Fruit fly (Drosophila melanogaster) whole organism, wandering third instar larva: ENCODE measurements around the gene eIF2A.

Source experiments
- Abd-B ChIP-seq: fragments of >200 bp; optimal IDR thresholded peaks from 2 replicates; lab custom pipeline; 2017; ENCODE audit warnings: missing biosample characterization, missing genetic modification characterization
- CG32264 ChIP-seq: fragments of 200-800 bp; sonication (Bioruptor generic); optimal IDR thresholded peaks from 2 replicates; lab custom pipeline; 2016; ENCODE audit warnings: missing biosample characterization, missing genetic modification characterization
- CG9705 ChIP-seq: fragments of 200-800 bp; sonication (Bioruptor generic); optimal IDR thresholded peaks from 2 replicates; lab custom pipeline; 2018; ENCODE audit warnings: missing biosample characterization, mild to moderate bottlenecking, missing genetic modification characterization
- CrebA ChIP-seq: fragments of 200-800 bp; sonication (Bioruptor generic); optimal IDR thresholded peaks from 2 replicates; lab custom pipeline; 2016; ENCODE audit warnings: missing biosample characterization, mild to moderate bottlenecking, missing genetic modification characterization, borderline replicate concordance
- Dfd ChIP-seq: fragments of >200 bp; optimal IDR thresholded peaks from 2 replicates; lab custom pipeline; 2017; ENCODE audit warnings: missing biosample characterization, missing genetic modification characterization
- Dif ChIP-seq: fragments of 200-275, 200-300 bp; sonication (Bioruptor generic); optimal IDR thresholded peaks from 2 replicates; lab custom pipeline; 2018; ENCODE audit warnings: missing biosample characterization, missing genetic modification characterization; ENCODE audit not compliant: partially characterized antibody
- GATAd ChIP-seq: sonication (Bioruptor generic); optimal IDR thresholded peaks from 2 replicates; lab custom pipeline; 2016; ENCODE audit warnings: missing biosample characterization, missing genetic modification characterization
- HLH106 ChIP-seq: fragments of 200-800 bp; optimal IDR thresholded peaks from 3 replicates; lab custom pipeline; 2019; ENCODE audit warnings: missing biosample characterization, mild to moderate bottlenecking, missing genetic modification characterization, moderate library complexity
- Hnf4 ChIP-seq: fragments of 200-800 bp; sonication (Bioruptor generic); optimal IDR thresholded peaks from 2 replicates; lab custom pipeline; 2016; ENCODE audit warnings: missing biosample characterization, mild to moderate bottlenecking, missing genetic modification characterization
- Hr78 ChIP-seq: fragments of >200 bp; optimal IDR thresholded peaks from 2 replicates; lab custom pipeline; 2017; ENCODE audit warnings: missing biosample characterization, missing genetic modification characterization
- Hr83 ChIP-seq: fragments of 200-300 bp; sonication (Bioruptor generic); optimal IDR thresholded peaks from 2 replicates; lab custom pipeline; 2016; ENCODE audit warnings: missing biosample characterization, mild to moderate bottlenecking, missing genetic modification characterization, moderate library complexity; ENCODE audit not compliant: poor library complexity, severe bottlenecking
- Jra ChIP-seq: sonication (Bioruptor generic); optimal IDR thresholded peaks from 2 replicates; lab custom pipeline; 2016; ENCODE audit warnings: missing biosample characterization, missing genetic modification characterization
- Mio ChIP-seq: sonication (Bioruptor generic); optimal IDR thresholded peaks from 2 replicates; lab custom pipeline; 2016; ENCODE audit warnings: missing biosample characterization, missing genetic modification characterization
- Myc ChIP-seq: fragments of >200 bp; optimal IDR thresholded peaks from 2 replicates; lab custom pipeline; 2017
- N ChIP-seq: fragments of >200 bp; optimal IDR thresholded peaks from 2 replicates; lab custom pipeline; 2018; ENCODE audit warnings: missing biosample characterization, missing external identifiers, missing genetic modification characterization
- OdsH ChIP-seq: fragments of 200-800 bp; sonication (Bioruptor generic); optimal IDR thresholded peaks from 2 replicates; lab custom pipeline; 2016; ENCODE audit warnings: missing biosample characterization, mild to moderate bottlenecking, missing genetic modification characterization
- Rel ChIP-seq, 2 experiments: fragments of 200-800 bp; sonication (Bioruptor generic) in 1 of 2; optimal IDR thresholded peaks; 2 replicates in 1 of 2; 3 replicates in 1 of 2; lab custom pipeline; 2016 to 2019; ENCODE audit warnings: mild to moderate bottlenecking in 2 of 2, missing biosample characterization in 2 of 2, missing genetic modification characterization in 2 of 2, moderate library complexity in 1 of 2
- Sp1 ChIP-seq: fragments of 200-800 bp; sonication (Bioruptor generic); optimal IDR thresholded peaks from 3 replicates; lab custom pipeline; 2019; ENCODE audit warnings: missing biosample characterization, mild to moderate bottlenecking, missing genetic modification characterization, moderate library complexity
- Vsx2 ChIP-seq: fragments of 200-300, 225-300 bp; sonication (Bioruptor generic); optimal IDR thresholded peaks from 2 replicates; lab custom pipeline; 2018; ENCODE audit warnings: missing biosample characterization, missing genetic modification characterization; ENCODE audit not compliant: partially characterized antibody
- br ChIP-seq: fragments of 200-800 bp; sonication (Bioruptor generic); optimal IDR thresholded peaks from 2 replicates; lab custom pipeline; 2016; ENCODE audit warnings: missing biosample characterization, missing genetic modification characterization
- brk ChIP-seq: fragments of 200-800 bp; sonication (Bioruptor generic); optimal IDR thresholded peaks from 2 replicates; lab custom pipeline; 2016; ENCODE audit warnings: missing biosample characterization, mild to moderate bottlenecking, missing genetic modification characterization
- dl ChIP-seq, 2 experiments: fragments of 175-275, 200-275 bp in 1 of 2; fragments of 200-275 bp in 1 of 2; sonication (Bioruptor generic); optimal IDR thresholded peaks; lab custom pipeline; 2018; ENCODE audit warnings: mild to moderate bottlenecking in 2 of 2, missing biosample characterization in 2 of 2, missing genetic modification characterization in 2 of 2, moderate library complexity in 2 of 2; ENCODE audit not compliant: partially characterized antibody in 2 of 2, insufficient read depth in 1 of 2
- dmrt93B ChIP-seq: fragments of 200-800 bp; sonication (Bioruptor generic); optimal IDR thresholded peaks from 2 replicates; lab custom pipeline; 2018; ENCODE audit warnings: missing biosample characterization, mild to moderate bottlenecking, missing genetic modification characterization
- dsf ChIP-seq: sonication (Bioruptor generic); optimal IDR thresholded peaks from 2 replicates; lab custom pipeline; 2016; ENCODE audit warnings: missing biosample characterization, missing genetic modification characterization, borderline replicate concordance
- ey ChIP-seq: fragments of 200-800 bp; sonication (Bioruptor generic); optimal IDR thresholded peaks from 2 replicates; lab custom pipeline; 2016; ENCODE audit warnings: missing biosample characterization, missing genetic modification characterization
- foxo ChIP-seq, 2 experiments: fragments of 200-800 bp; sonication (Bioruptor generic); optimal IDR thresholded peaks; 2 replicates in 1 of 2; 3 replicates in 1 of 2; lab custom pipeline; 2016 to 2017; ENCODE audit warnings: missing biosample characterization in 2 of 2, missing genetic modification characterization in 2 of 2
- fru ChIP-seq: fragments of 200-800 bp; sonication (Bioruptor generic); optimal IDR thresholded peaks from 3 replicates; lab custom pipeline; 2016; ENCODE audit warnings: missing biosample characterization, mild to moderate bottlenecking, missing genetic modification characterization
- h ChIP-seq: fragments of 200-800 bp; sonication (Bioruptor generic); optimal IDR thresholded peaks from 3 replicates; lab custom pipeline; 2016; ENCODE audit warnings: missing biosample characterization, mild to moderate bottlenecking, missing genetic modification characterization
- jim ChIP-seq: fragments of 175-275, 200-325 bp; sonication (Bioruptor generic); optimal IDR thresholded peaks from 2 replicates; lab custom pipeline; 2016; ENCODE audit warnings: missing biosample characterization, mild to moderate bottlenecking, missing genetic modification characterization
- lola ChIP-seq: fragments of >200 bp; optimal IDR thresholded peaks from 2 replicates; lab custom pipeline; 2017; ENCODE audit warnings: missing biosample characterization, missing genetic modification characterization
- pan ChIP-seq: fragments of >200 bp; optimal IDR thresholded peaks from 2 replicates; lab custom pipeline; 2017
- psq ChIP-seq: fragments of 200-800 bp; sonication (Bioruptor generic); optimal IDR thresholded peaks from 3 replicates; lab custom pipeline; 2017; ENCODE audit warnings: missing biosample characterization, mild to moderate bottlenecking, missing genetic modification characterization, moderate library complexity
- rgr ChIP-seq: fragments of 200-800 bp; sonication (Bioruptor generic); optimal IDR thresholded peaks from 3 replicates; lab custom pipeline; 2016; ENCODE audit warnings: missing biosample characterization, mild to moderate bottlenecking, missing genetic modification characterization
- sage ChIP-seq: fragments of 200-800 bp; sonication (Bioruptor generic); optimal IDR thresholded peaks from 2 replicates; lab custom pipeline; 2016; ENCODE audit warnings: missing biosample characterization, mild to moderate bottlenecking, missing genetic modification characterization
- sv ChIP-seq: fragments of 200-800 bp; sonication (Bioruptor generic); optimal IDR thresholded peaks from 3 replicates; lab custom pipeline; 2016; ENCODE audit warnings: missing biosample characterization, missing genetic modification characterization
- tai ChIP-seq: sonication (Bioruptor generic); optimal IDR thresholded peaks from 2 replicates; lab custom pipeline; 2016; ENCODE audit warnings: missing biosample characterization, missing genetic modification characterization
- usp ChIP-seq: fragments of >200 bp; optimal IDR thresholded peaks from 2 replicates; lab custom pipeline; 2017; ENCODE audit warnings: missing biosample characterization, missing genetic modification characterization
- woc ChIP-seq: sonication (Bioruptor generic); optimal IDR thresholded peaks from 2 replicates; lab custom pipeline; 2016; ENCODE audit warnings: missing biosample characterization, mild to moderate bottlenecking, missing genetic modification characterization

Gene eIF2A

dm6 chr3L:21824725-21825353 is at the start of gene eIF2A:
eIF2A (plus strand) TSS chr3L:21824740.
- peak; percentile 47 for TF ChIP-seq sv
- TF ChIP-seq br (GFP tag; lab: Kevin White, UChicago): peak; percentile 52
- TF ChIP-seq ey: peak; percentile 68
- peak; percentile 24 for TF ChIP-seq GATAd (GFP tag; lab: Kevin White, UChicago)
- TF ChIP-seq Dif (GFP tag; lab: Kevin White, UChicago): peak; percentile 60
- no peak for TF ChIP-seq usp (GFP tag; lab: Kevin White, UChicago)
- peak; percentile 64 for TF ChIP-seq OdsH (GFP tag; lab: Kevin White, UChicago)
- no peak for TF ChIP-seq jim
- no peak for TF ChIP-seq pan (lab: Kevin White, UChicago)
- no peak for TF ChIP-seq Hr78 (GFP tag; lab: Kevin White, UChicago)
- no peak for TF ChIP-seq lola (GFP tag; lab: Kevin White, UChicago)
- TF ChIP-seq Jra (GFP tag; lab: Kevin White, UChicago): peak; percentile 81
- peak; percentile 24 for TF ChIP-seq woc (GFP tag; lab: Kevin White, UChicago)
- TF ChIP-seq dsf (GFP tag; lab: Kevin White, UChicago): no peak
- no peak for TF ChIP-seq brk (GFP tag; lab: Kevin White, UChicago)
- TF ChIP-seq Myc (lab: Kevin White, UChicago): peak; percentile 6
- TF ChIP-seq rgr (GFP tag; lab: Kevin White, UChicago): peak; percentile 79
- no peak for TF ChIP-seq Dfd
- TF ChIP-seq tai: no peak
- TF ChIP-seq CG9705 (GFP tag; lab: Kevin White, UChicago): peak; percentile 25
- TF ChIP-seq N: no peak
- TF ChIP-seq Hr83: peak; percentile 94
- TF ChIP-seq Mio (GFP tag; lab: Kevin White, UChicago): no peak
- no peak for TF ChIP-seq Abd-B
- peak; percentile 80 for TF ChIP-seq h (GFP tag; lab: Kevin White, UChicago)
- TF ChIP-seq Hnf4 (GFP tag; lab: Kevin White, UChicago): peak; percentile 77
- TF ChIP-seq dmrt93B: no peak
- peak; percentile 42 for TF ChIP-seq fru (GFP tag; lab: Kevin White, UChicago)
- peak; percentile 56 for TF ChIP-seq Sp1
- TF ChIP-seq HLH106 (tag; lab: Kevin White, UChicago): peak; percentile 63
- TF ChIP-seq dl (GFP tag; optimal IDR thresholded peaks at IDR 0.05; lab: Kevin White, UChicago; ENCODE audit: insufficient read depth in 1 of 2, partially characterized antibody in 2 of 2): no peak
- peak; percentile 41 for TF ChIP-seq psq (GFP tag; lab: Kevin White, UChicago)
- no peak for TF ChIP-seq Rel (GFP tag; optimal IDR thresholded peaks at IDR 0.05; lab: Kevin White, UChicago)
- TF ChIP-seq Rel (tag; optimal IDR thresholded peaks at IDR 0.05; lab: Kevin White, UChicago): peak; percentile 58
- no peak for TF ChIP-seq Vsx2 (GFP tag; lab: Kevin White, UChicago)
- TF ChIP-seq sage (GFP tag; lab: Kevin White, UChicago): no peak
- TF ChIP-seq foxo (GFP tag; optimal IDR thresholded peaks at IDR 0.05; lab: Kevin White, UChicago): peak in 1 of 2 experiments; percentile 76
- TF ChIP-seq CG32264 (GFP tag; lab: Kevin White, UChicago): no peak
- no peak for TF ChIP-seq CrebA

dm6 chr3L:21787883-21788282 is 36.7 kb upstream of the eIF2A start:
- TF ChIP-seq rgr (GFP tag; lab: Kevin White, UChicago) (no peak), brk (GFP tag; lab: Kevin White, UChicago) (no peak), dl (GFP tag; optimal IDR thresholded peaks at IDR 0.05; lab: Kevin White, UChicago; ENCODE audit: insufficient read depth in 1 of 2, partially characterized antibody in 2 of 2) (no peak), Rel (GFP tag; optimal IDR thresholded peaks at IDR 0.05; lab: Kevin White, UChicago) (no peak), Rel (tag; optimal IDR thresholded peaks at IDR 0.05; lab: Kevin White, UChicago) (no peak), Myc (lab: Kevin White, UChicago) (no peak), Dif (GFP tag; lab: Kevin White, UChicago) (no peak)
- TF ChIP-seq, all 38 proteins: peak for 0
